Fruit fly (Drosophila melanogaster) whole organism, embryonic: Measurements from ENCODE around the gene CG15912.
A peak's percentile ranks its signal among the peaks of the same experiment; 100 is the strongest.

ENCODE experiments used
- ATbp ChIP-seq: fragments of 200-800 bp; sonication (Bioruptor generic); optimal IDR thresholded peaks from 2 replicates; lab custom pipeline; 2017; ENCODE audit warnings: missing biosample characterization, mild to moderate bottlenecking, missing genetic modification characterization, missing genetic modification reagents
- BEAF-32 ChIP-seq: fragments of 200-800 bp; sonication (Bioruptor generic); optimal IDR thresholded peaks from 3 replicates; lab custom pipeline; 2017; ENCODE audit warnings: missing biosample characterization, missing genetic modification characterization, mild to moderate bottlenecking, moderate library complexity, missing genetic modification reagents
- CG10267 ChIP-seq: fragments of 200-800 bp; sonication (Bioruptor generic); optimal IDR thresholded peaks from 2 replicates; lab custom pipeline; 2018; ENCODE audit warnings: missing biosample characterization, mild to moderate bottlenecking, missing genetic modification characterization, moderate library complexity
- CG11247 ChIP-seq: fragments of 200-800 bp; sonication (Bioruptor generic); IDR thresholded peaks from 2 replicates; pipeline ENCODE4 v1.3.6; 2022; ENCODE audit warnings: missing biosample characterization, missing genetic modification characterization
- CG11695 ChIP-seq: fragments of 200-800 bp; sonication (Bioruptor generic); IDR thresholded peaks from 3 replicates; pipeline ENCODE4 v1.3.6; 2022; ENCODE audit warnings: missing biosample characterization, missing genetic modification characterization
- CG1233 ChIP-seq: fragments of 200-800 bp; sonication (Bioruptor generic); optimal IDR thresholded peaks from 4 replicates; lab custom pipeline; 2018; ENCODE audit warnings: missing biosample characterization, mild to moderate bottlenecking, missing genetic modification characterization
- CG14710 ChIP-seq: fragments of 200-800 bp; sonication (Bioruptor generic); optimal IDR thresholded peaks from 3 replicates; lab custom pipeline; 2019; ENCODE audit warnings: missing biosample characterization, mild to moderate bottlenecking, missing genetic modification characterization, moderate library complexity
- CG15514 ChIP-seq: fragments of 200-800 bp; sonication (Bioruptor generic); optimal IDR thresholded peaks from 3 replicates; lab custom pipeline; 2017; ENCODE audit warnings: missing biosample characterization, missing genetic modification characterization, mild to moderate bottlenecking, moderate library complexity, missing genetic modification reagents
- CG1603 ChIP-seq: fragments of 200-800 bp; sonication (Bioruptor generic); optimal IDR thresholded peaks from 2 replicates; lab custom pipeline; 2019; ENCODE audit warnings: missing biosample characterization, mild to moderate bottlenecking, missing genetic modification characterization, moderate library complexity
- CG18011 ChIP-seq: fragments of 200-800 bp; sonication (Bioruptor generic); optimal IDR thresholded peaks from 2 replicates; lab custom pipeline; 2017; ENCODE audit warnings: missing biosample characterization, missing genetic modification characterization, mild to moderate bottlenecking, moderate library complexity, missing genotype
- CG3065 ChIP-seq: fragments of 200-800 bp; sonication (Bioruptor generic); optimal IDR thresholded peaks from 2 replicates; lab custom pipeline; 2016; ENCODE audit warnings: missing biosample characterization, missing genetic modification characterization
- CG34224 ChIP-seq: fragments of 200-800 bp; sonication (Bioruptor generic); IDR thresholded peaks from 3 replicates; pipeline ENCODE4 v1.3.6; 2022; ENCODE audit warnings: missing biosample characterization, missing genetic modification characterization; ENCODE audit not compliant: partially characterized antibody
- CG4424 ChIP-seq: fragments of 200-800 bp; sonication (Bioruptor generic); optimal IDR thresholded peaks from 3 replicates; lab custom pipeline; 2016; ENCODE audit warnings: missing biosample characterization, missing genetic modification characterization
- CG6689 ChIP-seq: fragments of 200-800 bp; sonication (Bioruptor generic); IDR thresholded peaks from 2 replicates; pipeline ENCODE4 v1.3.6; 2022; ENCODE audit warnings: missing biosample characterization, missing genetic modification characterization
- CG7372 ChIP-seq: fragments of 200-800 bp; sonication (Bioruptor generic); IDR thresholded peaks from 2 replicates; pipeline ENCODE4 v1.3.6; 2022; ENCODE audit warnings: missing biosample characterization, missing genetic modification characterization
- CG9797 ChIP-seq: fragments of 200-800 bp; sonication (Bioruptor generic); optimal IDR thresholded peaks from 3 replicates; lab custom pipeline; 2018; ENCODE audit warnings: missing biosample characterization, mild to moderate bottlenecking, missing genetic modification characterization
- CTCF ChIP-seq: fragments of 200-800 bp; sonication (Bioruptor generic); optimal IDR thresholded peaks from 2 replicates; lab custom pipeline; 2017; ENCODE audit warnings: missing biosample characterization, mild to moderate bottlenecking, missing genetic modification characterization, moderate library complexity
- CoRest ChIP-seq: fragments of 200-800 bp; sonication (Bioruptor generic); optimal IDR thresholded peaks from 3 replicates; lab custom pipeline; 2018; ENCODE audit warnings: missing biosample characterization, mild to moderate bottlenecking, missing genetic modification characterization, moderate library complexity
- CrebB ChIP-seq: fragments of 200-800 bp; sonication (Bioruptor generic); optimal IDR thresholded peaks from 3 replicates; lab custom pipeline; 2018; ENCODE audit warnings: missing biosample characterization, mild to moderate bottlenecking, missing genetic modification characterization
- Dll ChIP-seq: fragments of 200-800 bp; sonication (Bioruptor generic); IDR thresholded peaks from 4 replicates; pipeline ENCODE4 v1.3.6; 2022; ENCODE audit warnings: missing biosample characterization, missing genetic modification characterization; ENCODE audit not compliant: partially characterized antibody
- Doc3 ChIP-seq: fragments of 200-800 bp; sonication (Bioruptor generic); IDR thresholded peaks from 3 replicates; pipeline ENCODE4 v1.3.6; 2022; ENCODE audit warnings: missing biosample characterization, missing genetic modification characterization; ENCODE audit not compliant: partially characterized antibody
- Dp ChIP-seq: fragments of 200-800 bp; sonication (Bioruptor generic); optimal IDR thresholded peaks from 2 replicates; lab custom pipeline; 2018; ENCODE audit warnings: missing biosample characterization, mild to moderate bottlenecking, missing genetic modification characterization, moderate library complexity
- ERR ChIP-seq: fragments of 200-800 bp; sonication (Bioruptor generic); optimal IDR thresholded peaks from 2 replicates; lab custom pipeline; 2016; ENCODE audit warnings: missing biosample characterization, missing genetic modification characterization
- Hand ChIP-seq: fragments of 200-800 bp; sonication (Bioruptor generic); optimal IDR thresholded peaks from 2 replicates; lab custom pipeline; 2017; ENCODE audit warnings: mild to moderate bottlenecking, missing biosample characterization, missing genetic modification reagents, missing genetic modification characterization
- Med ChIP-seq: fragments of 200-800 bp; sonication (Bioruptor generic); peaks from one replicate; lab custom pipeline; 2016; ENCODE audit warnings: missing biosample characterization, missing genetic modification characterization, mild to moderate bottlenecking, inconsistent platforms, moderate library complexity
- Myb ChIP-seq: fragments of 200-800 bp; sonication (Bioruptor generic); optimal IDR thresholded peaks from 2 replicates; lab custom pipeline; 2016; ENCODE audit warnings: missing biosample characterization, missing genetic modification characterization
- NC2α ChIP-seq: fragments of 200-800 bp; sonication (Bioruptor generic); optimal IDR thresholded peaks from 2 replicates; lab custom pipeline; 2016; ENCODE audit warnings: missing biosample characterization, missing genetic modification characterization
- Ravus ChIP-seq: fragments of 200-800 bp; sonication (Bioruptor generic); IDR thresholded peaks from 2 replicates; pipeline ENCODE4 v1.3.6; 2022; ENCODE audit warnings: missing biosample characterization, missing genetic modification characterization
- Sin3A ChIP-seq: fragments of >200 bp; optimal IDR thresholded peaks from 2 replicates; lab custom pipeline; 2018
- YL-1 ChIP-seq: fragments of 200-800 bp; sonication (Bioruptor generic); optimal IDR thresholded peaks from 3 replicates; lab custom pipeline; 2017; ENCODE audit warnings: missing biosample characterization, mild to moderate bottlenecking, missing genetic modification characterization
- ase ChIP-seq: fragments of 200-800 bp; sonication (Bioruptor generic); IDR thresholded peaks from 3 replicates; pipeline ENCODE4 v1.3.6; 2022; ENCODE audit warnings: missing biosample characterization, missing genetic modification characterization
- cg ChIP-seq: fragments of 200-800 bp; sonication (Bioruptor generic); optimal IDR thresholded peaks from 3 replicates; lab custom pipeline; 2019; ENCODE audit warnings: missing biosample characterization, mild to moderate bottlenecking, missing genetic modification characterization, moderate library complexity
- croc ChIP-seq: fragments of 200-800 bp; sonication (Bioruptor generic); conservative IDR thresholded peaks from 3 replicates; pipeline ENCODE4 v1.3.6; 2022; ENCODE audit warnings: missing biosample characterization, missing genetic modification characterization
- emc ChIP-seq: fragments of 200-800 bp; sonication (Bioruptor generic); optimal IDR thresholded peaks from 2 replicates; lab custom pipeline; 2016; ENCODE audit warnings: missing biosample characterization, missing genetic modification characterization
- ems ChIP-seq: fragments of 200-800 bp; sonication (Bioruptor generic); optimal IDR thresholded peaks from 3 replicates; lab custom pipeline; 2016; ENCODE audit warnings: missing biosample characterization, missing genetic modification characterization
- gcm ChIP-seq: fragments of 200-800 bp; sonication (Bioruptor generic); optimal IDR thresholded peaks from 2 replicates; lab custom pipeline; 2019; ENCODE audit warnings: missing biosample characterization, mild to moderate bottlenecking, missing genetic modification characterization, moderate library complexity
- hbn ChIP-seq: fragments of 200-800 bp; sonication (Bioruptor generic); IDR thresholded peaks from 2 replicates; pipeline ENCODE4 v1.3.6; 2022; ENCODE audit warnings: missing biosample characterization, missing genetic modification characterization; ENCODE audit not compliant: partially characterized antibody
- nerfin-2 ChIP-seq: fragments of 200-800 bp; sonication (Bioruptor generic); IDR thresholded peaks from 2 replicates; pipeline ENCODE4 v1.3.6; 2022; ENCODE audit warnings: missing biosample characterization, missing genetic modification characterization; ENCODE audit not compliant: partially characterized antibody
- nmo ChIP-seq: fragments of 200-800 bp; sonication (Bioruptor generic); optimal IDR thresholded peaks from 2 replicates; lab custom pipeline; 2018; ENCODE audit warnings: missing biosample characterization, mild to moderate bottlenecking, missing genetic modification characterization, moderate library complexity
- pb ChIP-seq: fragments of 200-800 bp; sonication (Bioruptor generic); optimal IDR thresholded peaks from 3 replicates; lab custom pipeline; 2016; ENCODE audit warnings: missing biosample characterization, missing genetic modification characterization
- phol ChIP-seq: fragments of 200-800 bp; sonication (Bioruptor generic); optimal IDR thresholded peaks from 3 replicates; lab custom pipeline; 2018; ENCODE audit warnings: missing biosample characterization, mild to moderate bottlenecking, missing genetic modification characterization, moderate library complexity
- pnt ChIP-seq: fragments of 200-800 bp; sonication (Bioruptor generic); optimal IDR thresholded peaks from 3 replicates; lab custom pipeline; 2016; ENCODE audit warnings: missing biosample characterization, missing genetic modification characterization
- pzg ChIP-seq: fragments of 200-800 bp; sonication (Bioruptor generic); optimal IDR thresholded peaks from 3 replicates; lab custom pipeline; 2018; ENCODE audit warnings: missing biosample characterization, mild to moderate bottlenecking, missing genetic modification characterization, moderate library complexity
- sens ChIP-seq: fragments of 200-800 bp; sonication (Bioruptor generic); peaks from one replicate; lab custom pipeline; 2016; ENCODE audit warnings: missing biosample characterization, missing genetic modification characterization
- so ChIP-seq: fragments of 200-800 bp; sonication (Bioruptor generic); IDR thresholded peaks from 3 replicates; pipeline ENCODE4 v1.3.6; 2022; ENCODE audit warnings: missing biosample characterization, missing genetic modification characterization
- ssp ChIP-seq: fragments of 200-800 bp; sonication (Bioruptor generic); IDR thresholded peaks from 2 replicates; pipeline ENCODE4 v1.3.6; 2022; ENCODE audit warnings: missing biosample characterization, missing genetic modification characterization
- stwl ChIP-seq: fragments of 200-800 bp; sonication (Bioruptor generic); optimal IDR thresholded peaks from 3 replicates; lab custom pipeline; 2018; ENCODE audit warnings: missing biosample characterization, mild to moderate bottlenecking, missing genetic modification characterization, moderate library complexity
- tgo ChIP-seq: fragments of 200-800 bp; sonication (Bioruptor generic); IDR thresholded peaks from 3 replicates; pipeline ENCODE4 v1.3.6; 2022; ENCODE audit warnings: missing biosample characterization, missing genetic modification characterization
- tx ChIP-seq: fragments of 200-800 bp; sonication (Bioruptor generic); optimal IDR thresholded peaks from 2 replicates; lab custom pipeline; 2016; ENCODE audit warnings: missing biosample characterization, missing genetic modification characterization
- zfh1 ChIP-seq: fragments of 200-800 bp; sonication (Bioruptor generic); IDR thresholded peaks from 3 replicates; pipeline ENCODE4 v1.3.6; 2022; ENCODE audit warnings: missing biosample characterization, missing genetic modification characterization

CG15912 gene

DNA sequence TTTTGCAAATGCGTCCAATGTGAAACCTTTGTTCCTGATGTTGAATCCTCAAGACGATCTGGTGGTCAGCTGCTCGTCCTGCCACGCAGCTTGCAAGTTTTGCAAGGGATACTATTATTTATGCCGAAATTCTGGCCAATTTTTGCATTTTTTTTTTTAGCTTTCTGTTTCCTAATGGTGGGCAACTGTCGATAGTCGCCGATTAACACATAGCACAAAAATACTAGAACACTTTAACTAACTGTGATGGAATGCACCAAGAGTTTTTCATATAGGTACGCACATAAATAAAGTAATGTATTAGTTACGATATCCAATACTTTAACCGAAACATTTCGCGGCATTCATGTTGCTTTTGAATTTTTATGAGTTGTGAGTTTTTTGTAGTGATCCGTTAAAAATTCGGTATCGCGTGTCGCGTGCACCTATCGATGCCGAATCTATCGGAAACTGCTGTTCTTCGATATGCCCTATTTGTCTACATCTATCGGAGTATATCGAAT lies 8.4 kb upstream of the CG15912 start, which contains the start of the genes rb and CHOp24 (continued):
- TF ChIP-seq so (GFP tag; lab: Robert Waterston, UW) = no peak
- peak; percentile 51 for TF ChIP-seq CG10267
- TF ChIP-seq nmo (GFP tag; lab: Kevin White, UChicago) = peak; percentile 85
- TF ChIP-seq gcm (GFP tag; lab: Kevin White, UChicago) = no peak
- TF ChIP-seq croc (GFP tag; lab: Robert Waterston, UW) = no peak
- TF ChIP-seq tx = no peak
- no peak for TF ChIP-seq CG11695 (GFP tag; lab: Robert Waterston, UW)
- no peak for TF ChIP-seq CG1233 (GFP tag; lab: Kevin White, UChicago)
- TF ChIP-seq pb (GFP tag; lab: Kevin White, UChicago) = no peak
- no peak for TF ChIP-seq ERR (GFP tag; lab: Kevin White, UChicago)
- peak; percentile 88 for TF ChIP-seq Doc3 (GFP tag; lab: Robert Waterston, UW)
- TF ChIP-seq Dll (GFP tag; lab: Robert Waterston, UW) = peak; percentile 95
- TF ChIP-seq pnt (GFP tag; lab: Kevin White, UChicago) = peak; percentile 31
- TF ChIP-seq CG6689 (GFP tag; lab: Robert Waterston, UW) = no peak
- no peak for TF ChIP-seq ems (GFP tag; lab: Kevin White, UChicago)
- TF ChIP-seq CG7372 (GFP tag; lab: Robert Waterston, UW) = no peak
- TF ChIP-seq ATbp = no peak
- TF ChIP-seq nerfin-2 = peak; percentile 96
- TF ChIP-seq cg = no peak
- TF ChIP-seq CG3065 (GFP tag; lab: Kevin White, UChicago) = no peak
- TF ChIP-seq emc (GFP tag; lab: Kevin White, UChicago) = no peak
- TF ChIP-seq NC2α (GFP tag; lab: Kevin White, UChicago) = no peak
- no peak for TF ChIP-seq CG4424

DNA sequence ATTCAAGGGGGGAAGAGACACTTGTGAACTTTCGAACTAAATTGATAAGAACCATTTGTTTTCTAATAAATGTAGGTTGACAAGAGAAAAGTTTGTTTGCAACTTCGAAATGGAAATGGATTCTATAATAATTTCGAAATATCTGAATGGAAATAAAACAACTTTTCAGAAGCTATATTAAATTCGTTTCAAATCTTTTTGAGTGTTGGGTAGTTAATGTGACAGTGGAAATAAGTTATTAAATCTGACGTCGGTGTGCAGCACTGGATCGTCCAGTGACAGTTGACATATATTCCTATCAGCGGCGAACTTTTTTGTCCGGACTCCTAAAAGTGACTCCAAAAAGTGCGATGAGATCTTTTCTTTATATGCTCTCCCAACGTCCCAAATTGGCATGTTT lies 6.5 kb upstream of the CG15912 start, which contains the start of gene CG3568:
CG3568 (plus strand) TSS at position 278 of the 400 bp plus-strand sequence.
- TF ChIP-seq CoRest (tag; lab: Kevin White, UChicago) (no peak), Med (GFP tag; lab: Kevin White, UChicago) (peak; percentile 34), CG10267 (peak; percentile 57), ssp (GFP tag; lab: Robert Waterston, UW) (peak; percentile 50; the same call in 1 of the 2 replicates), tgo (GFP tag; lab: Robert Waterston, UW) (no peak), sens (GFP tag; lab: Kevin White, UChicago) (peak; percentile 70), Ravus (GFP tag; lab: Robert Waterston, UW) (no peak), stwl (tag; lab: Kevin White, UChicago) (peak; percentile 65), hbn (GFP tag; lab: Robert Waterston, UW) (no peak), Hand (GFP tag; lab: Kevin White, UChicago) (no peak), ase (no peak), CG18011 (GFP tag; lab: Kevin White, UChicago) (no peak), CG34224 (GFP tag; lab: Robert Waterston, UW) (no peak), CrebB (tag; lab: Kevin White, UChicago) (no peak)

DNA sequence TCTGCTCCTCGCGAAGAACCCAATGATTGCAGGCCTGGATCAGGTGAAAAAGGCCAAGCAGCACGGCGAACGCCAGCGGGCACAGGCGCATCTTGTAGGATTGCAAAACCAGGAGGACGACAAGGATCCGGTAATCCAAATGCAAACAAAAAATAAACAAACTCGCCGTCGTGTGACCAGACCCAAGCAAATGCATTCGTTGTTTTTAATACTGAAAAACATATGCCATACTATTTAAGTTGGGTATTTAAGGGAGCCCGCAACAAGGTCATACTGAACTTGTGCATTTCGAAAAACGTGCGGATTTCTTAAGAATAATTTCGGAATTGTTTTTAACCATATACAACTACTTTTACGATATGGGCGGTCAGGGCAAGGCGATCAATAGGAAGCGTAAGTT lies 2.8 kb downstream of the CG15912 start, which contains the start of the genes CG11436 and CG3527:
CG11436 (minus strand) TSS at position 162 of the 400 bp plus-strand sequence.
CG3527 (plus strand) TSS at position 257 of the 400 bp plus-strand sequence.
- TF ChIP-seq YL-1 = peak; percentile 31
- 0 out of 3 replicates have a peak, but pooled peaks have one; percentile 8 for TF ChIP-seq zfh1 (GFP tag; lab: Robert Waterston, UW)
- peak; percentile 15 for TF ChIP-seq CG15514 (GFP tag; lab: Kevin White, UChicago)
- TF ChIP-seq pzg (GFP tag; lab: Kevin White, UChicago) = peak; percentile 66
- TF ChIP-seq phol (tag; lab: Kevin White, UChicago) = no peak
- TF ChIP-seq stwl (tag; lab: Kevin White, UChicago) = peak; percentile 44
- TF ChIP-seq Med (GFP tag; lab: Kevin White, UChicago) = peak; percentile 70
- peak; percentile 28 for TF ChIP-seq Sin3A
- peak; percentile 5 for TF ChIP-seq CG14710 (tag; lab: Kevin White, UChicago)
- peak; percentile 75 for TF ChIP-seq CG9797 (GFP tag; lab: Kevin White, UChicago)
- peak; percentile 45 for TF ChIP-seq Myb
- no peak for TF ChIP-seq CG11247
- TF ChIP-seq CG1603 = peak; percentile 27
- TF ChIP-seq CTCF (GFP tag; lab: Kevin White, UChicago) = peak; percentile 31
- TF ChIP-seq Dp (GFP tag; lab: Kevin White, UChicago) = peak; percentile 53
- TF ChIP-seq BEAF-32 = peak; percentile 20
